Worm (Caenorhabditis elegans): ENCODE results near the gene acp-7.
"Not testable (repeated sequence)": the region's sequence is repeated elsewhere in the genome, so short reads cannot be mapped to it uniquely, and the experiment has no call there.

- TF ChIP-seq hmg-20 (GFP tag; IDR thresholded peaks at IDR 0.05); ama-1 (optimal IDR thresholded peaks at IDR 0.05); ama-1 (GFP tag; optimal IDR thresholded peaks at IDR 0.05); sea-2 (GFP tag; IDR thresholded peaks at IDR 0.05); dpl-1 (GFP tag; optimal IDR thresholded peaks at IDR 0.05); nhr-179 (tag; optimal IDR thresholded peaks at IDR 0.05); lsl-1 (GFP tag; optimal IDR thresholded peaks at IDR 0.05); efl-1 (GFP tag; optimal IDR thresholded peaks at IDR 0.05); aptf-3 (GFP tag; IDR thresholded peaks at IDR 0.05); lin-35 (GFP tag; optimal IDR thresholded peaks at IDR 0.05): not testable (repeated sequence)
- TF ChIP-seq C17E4.6 (GFP tag; IDR thresholded peaks at IDR 0.05) (peak; percentile 81), rcor-1 (GFP tag; IDR thresholded peaks at IDR 0.05) (peak; percentile 65; the same call in 1 of the 2 replicates), mcd-1 (GFP tag; IDR thresholded peaks at IDR 0.05) (peak; percentile 21; the same call in 1 of the 2 replicates), snpc-4 (GFP tag; optimal IDR thresholded peaks at IDR 0.05) (peak; percentile 26), snpc-4 (tag; optimal IDR thresholded peaks at IDR 0.05) (peak in 1 of 4 experiments; percentile 71), tbp1 (GFP tag; optimal IDR thresholded peaks at IDR 0.05) (peak; percentile 27)
These were observed 8.1 kb downstream of the acp-7 start for ce11 chrIV:6423381-6423780.

Data from whole organism, young adult.